Fruit fly (Drosophila melanogaster): Measurements from ENCODE around the gene Jhbp15.
A peak's percentile ranks its signal among the peaks of the same experiment; 100 is the strongest.

Jhbp15 gene

DNA sequence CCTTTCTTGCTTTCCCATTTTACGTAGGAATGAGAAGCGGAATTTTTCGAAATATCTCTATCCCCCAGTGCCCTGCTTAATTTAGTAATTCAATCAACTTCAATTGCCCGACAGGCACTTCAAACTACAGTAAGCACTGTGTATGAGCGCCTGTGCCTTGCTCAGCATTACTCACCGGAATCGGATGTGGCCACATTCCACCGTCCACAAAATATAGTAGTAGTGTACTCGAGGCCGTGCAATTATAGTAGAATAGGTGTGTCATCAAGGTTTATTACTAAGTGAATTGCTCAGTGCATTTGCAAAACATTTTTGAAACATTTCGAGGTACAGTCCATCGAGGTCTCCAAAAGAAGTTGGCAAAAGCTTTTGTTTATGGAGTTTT lies 14.9 kb upstream of the Jhbp15 start:
- TF ChIP-seq tll (GFP tag; optimal IDR thresholded peaks at IDR 0.05) (no peak), CG11456 (GFP tag; IDR thresholded peaks at IDR 0.05) (no peak), Ptx1 (GFP tag; IDR thresholded peaks at IDR 0.05) (0 out of 2 replicates have a peak, but pooled peaks have one; percentile 17), Doc2 (GFP tag; IDR thresholded peaks at IDR 0.05) (no peak), row (GFP tag; IDR thresholded peaks at IDR 0.05) (peak; percentile 40; the same call in 2 of the 3 replicates), zfh1 (GFP tag; IDR thresholded peaks at IDR 0.05) (0 out of 3 replicates have a peak, but pooled peaks have one; percentile 24), CG10462 (GFP tag; optimal IDR thresholded peaks at IDR 0.05) (no peak), CG2889 (GFP tag; IDR thresholded peaks at IDR 0.05) (0 out of 3 replicates have a peak, but pooled peaks have one; percentile 10), Oli (tag; optimal IDR thresholded peaks at IDR 0.05) (peak; percentile 18), CG15514 (GFP tag; optimal IDR thresholded peaks at IDR 0.05) (peak; percentile 15), CG14441 (GFP tag; IDR thresholded peaks at IDR 0.05) (no peak; the same call in 1 of the 2 replicates), CG2199 (GFP tag; IDR thresholded peaks at IDR 0.05) (peak; percentile 62; the same call in 1 of the 3 replicates), H15 (GFP tag; IDR thresholded peaks at IDR 0.05) (peak; percentile 30; the same call in 1 of the 3 replicates), CG32532 (GFP tag; IDR thresholded peaks at IDR 0.05) (peak; percentile 24; the same call in 1 of the 2 replicates), pan (optimal IDR thresholded peaks at IDR 0.05) (no peak), pan (GFP tag; optimal IDR thresholded peaks at IDR 0.05 in 1 of 2, IDR thresholded peaks at IDR 0.05 in 1 of 2) (peak in 1 of 2 experiments; percentile 9), CG4854 (GFP tag; optimal IDR thresholded peaks at IDR 0.05) (no peak), HLH3B (GFP tag; IDR thresholded peaks at IDR 0.05) (0 out of 2 replicates have a peak, but pooled peaks have one; percentile 21), sens-2 (GFP tag; IDR thresholded peaks at IDR 0.05) (no peak), CG18619 (GFP tag; optimal IDR thresholded peaks at IDR 0.05) (peak; percentile 24), crol (GFP tag; IDR thresholded peaks at IDR 0.05) (no peak), slbo (GFP tag; IDR thresholded peaks at IDR 0.05) (0 out of 2 replicates have a peak, but pooled peaks have one; percentile 19), CG1603 (tag; optimal IDR thresholded peaks at IDR 0.05) (peak; percentile 28), sna (GFP tag; IDR thresholded peaks at IDR 0.05; ENCODE audit: partially characterized antibody) (no peak), CG32767 (GFP tag; IDR thresholded peaks at IDR 0.05) (no peak), CG17328 (GFP tag; IDR thresholded peaks at IDR 0.05) (0 out of 2 replicates have a peak, but pooled peaks have one; percentile 24), CG13424 (tag; optimal IDR thresholded peaks at IDR 0.05) (no peak), CG12104 (GFP tag; optimal IDR thresholded peaks at IDR 0.05) (no peak), Rfx (GFP tag; IDR thresholded peaks at IDR 0.05) (peak; percentile 30; the same call in 1 of the 2 replicates), CG12769 (tag; optimal IDR thresholded peaks at IDR 0.05) (peak; percentile 54), CG18764 (GFP tag; optimal IDR thresholded peaks at IDR 0.05) (no peak), ab (GFP tag; optimal IDR thresholded peaks at IDR 0.05) (no peak), CG11504 (tag; optimal IDR thresholded peaks at IDR 0.05) (no peak), CG7987 (GFP tag; optimal IDR thresholded peaks at IDR 0.05) (no peak), CG2875 (GFP tag; optimal IDR thresholded peaks at IDR 0.05) (no peak), CG9876 (GFP tag; optimal IDR thresholded peaks at IDR 0.05) (no peak), dmrt11E (tag; optimal IDR thresholded peaks at IDR 0.05) (no peak), grau (tag; optimal IDR thresholded peaks at IDR 0.05) (peak; percentile 89), wdn (GFP tag; IDR thresholded peaks at IDR 0.05) (no peak), lov (optimal IDR thresholded peaks at IDR 0.05) (no peak), lov (GFP tag; IDR thresholded peaks at IDR 0.05) (0 out of 3 replicates have a peak, but pooled peaks have one; percentile 44), sens (GFP tag) (peak; percentile 66), CG16815 (GFP tag; optimal IDR thresholded peaks at IDR 0.05) (no peak), Sin3A (optimal IDR thresholded peaks at IDR 0.05) (no peak), Eip74EF (GFP tag; optimal IDR thresholded peaks at IDR 0.05) (no peak), CG4328 (GFP tag; optimal IDR thresholded peaks at IDR 0.05) (no peak), Trl (optimal IDR thresholded peaks at IDR 0.05) (peak in 1 of 2 experiments; percentile 31), Trl (GFP tag; optimal IDR thresholded peaks at IDR 0.05) (no peak), her (GFP tag; optimal IDR thresholded peaks at IDR 0.05) (peak; percentile 12), CG43689 (GFP tag; IDR thresholded peaks at IDR 0.05) (no peak), Ets65A (GFP tag) (peak; percentile 2), dysf (GFP tag; IDR thresholded peaks at IDR 0.05) (0 out of 3 replicates have a peak, but pooled peaks have one; percentile 30)

Data from whole organism, embryonic.